Fruit fly (Drosophila melanogaster) whole organism, pupa: ENCODE data around the gene meso18E.

Experiments used
- CG10348 ChIP-seq: fragments of 200-800 bp; sonication (Bioruptor generic); IDR thresholded peaks from 2 replicates; pipeline ENCODE4 v1.3.6; 2022; ENCODE audit warnings: missing biosample characterization, missing genetic modification characterization
- CG12605 ChIP-seq: fragments of 200-800 bp; sonication (Bioruptor generic); IDR thresholded peaks from 2 replicates; pipeline ENCODE4 v1.3.6; 2022; ENCODE audit warnings: missing biosample characterization, missing genetic modification characterization
- CG13204 ChIP-seq: fragments of 200-800 bp; sonication (Bioruptor generic); optimal IDR thresholded peaks from 2 replicates; lab custom pipeline; 2018; ENCODE audit warnings: missing biosample characterization, mild to moderate bottlenecking, missing genetic modification characterization, moderate library complexity
- CG14655 ChIP-seq: fragments of 200-800 bp; sonication (Bioruptor generic); optimal IDR thresholded peaks from 3 replicates; lab custom pipeline; 2017; ENCODE audit warnings: mild to moderate bottlenecking, missing biosample characterization, missing genetic modification reagents, missing genetic modification characterization
- CG15710 ChIP-seq: fragments of 200-800 bp; sonication (Bioruptor generic); optimal IDR thresholded peaks from 2 replicates; lab custom pipeline; 2018; ENCODE audit warnings: missing biosample characterization, mild to moderate bottlenecking, missing genetic modification characterization, moderate library complexity
- CG17806 ChIP-seq: fragments of 200-800 bp; sonication (Bioruptor generic); optimal IDR thresholded peaks from 2 replicates; lab custom pipeline; 2018; ENCODE audit warnings: missing biosample characterization, mild to moderate bottlenecking, missing genetic modification characterization, moderate library complexity
- CG32121 ChIP-seq: fragments of 200-800 bp; sonication (Bioruptor generic); IDR thresholded peaks from 2 replicates; pipeline ENCODE4 v1.3.6; 2022; ENCODE audit warnings: missing biosample characterization, missing genetic modification characterization
- CG34367 ChIP-seq: fragments of 200-800 bp; sonication (Bioruptor generic); optimal IDR thresholded peaks from 2 replicates; lab custom pipeline; 2018; ENCODE audit warnings: missing biosample characterization, mild to moderate bottlenecking, missing genetic modification characterization
- CG4496 ChIP-seq: fragments of 200-800 bp; sonication (Bioruptor generic); IDR thresholded peaks from 3 replicates; pipeline ENCODE4 v1.3.6; 2022; ENCODE audit warnings: missing biosample characterization, missing genetic modification characterization
- CG8159 ChIP-seq: fragments of 200-800 bp; sonication (Bioruptor generic); optimal IDR thresholded peaks from 3 replicates; lab custom pipeline; 2018; ENCODE audit warnings: missing biosample characterization, mild to moderate bottlenecking, missing genetic modification characterization, moderate library complexity
- CG8301 ChIP-seq: fragments of 200-800 bp; sonication (Bioruptor generic); optimal IDR thresholded peaks from 2 replicates; lab custom pipeline; 2018; ENCODE audit warnings: missing biosample characterization, mild to moderate bottlenecking, missing genetic modification characterization
- CG9948 ChIP-seq: fragments of 200-800 bp; sonication (Bioruptor generic); optimal IDR thresholded peaks from 2 replicates; lab custom pipeline; 2018; ENCODE audit warnings: missing biosample characterization, mild to moderate bottlenecking, missing genetic modification characterization, moderate library complexity
- D1 ChIP-seq: fragments of 200-800 bp; sonication (Bioruptor generic); optimal IDR thresholded peaks from 2 replicates; lab custom pipeline; 2018; ENCODE audit warnings: missing biosample characterization, mild to moderate bottlenecking, missing genetic modification characterization, moderate library complexity
- EcR ChIP-seq: fragments of 200-800 bp; sonication (Bioruptor generic); optimal IDR thresholded peaks from 3 replicates; lab custom pipeline; 2019; ENCODE audit warnings: missing biosample characterization, missing genetic modification characterization, mild to moderate bottlenecking, moderate library complexity, missing genetic modification reagents
- Ets98B ChIP-seq: fragments of 200-800 bp; sonication (Bioruptor generic); IDR thresholded peaks from 2 replicates; pipeline ENCODE4 v1.3.6; 2022; ENCODE audit warnings: missing biosample characterization, missing genetic modification characterization
- Pif1A ChIP-seq: fragments of 200-800 bp; sonication (Bioruptor generic); optimal IDR thresholded peaks from 3 replicates; lab custom pipeline; 2016; ENCODE audit warnings: missing biosample characterization, missing genetic modification characterization
- Pif1B ChIP-seq: fragments of 200-800 bp; sonication (Bioruptor generic); optimal IDR thresholded peaks from 3 replicates; lab custom pipeline; 2016; ENCODE audit warnings: missing biosample characterization, missing genetic modification characterization
- Snoo ChIP-seq: fragments of 200-800 bp; sonication (Bioruptor generic); optimal IDR thresholded peaks from 3 replicates; lab custom pipeline; 2017; ENCODE audit warnings: missing biosample characterization, mild to moderate bottlenecking, missing genetic modification characterization, inconsistent platforms
- fd96Ca ChIP-seq: fragments of 200-800 bp; sonication (Bioruptor generic); IDR thresholded peaks from 3 replicates; pipeline ENCODE4 v1.3.6; 2022; ENCODE audit warnings: missing biosample characterization, missing genetic modification characterization
- gl ChIP-seq: fragments of 200-800 bp; sonication (Bioruptor generic); optimal IDR thresholded peaks from 2 replicates; lab custom pipeline; 2018; ENCODE audit warnings: missing biosample characterization, mild to moderate bottlenecking, missing genetic modification characterization
- rn ChIP-seq: fragments of 200-800 bp; sonication (Bioruptor generic); IDR thresholded peaks from 2 replicates; pipeline ENCODE4 v1.3.6; 2022; ENCODE audit warnings: missing biosample characterization, missing genetic modification characterization

Gene meso18E

DNA sequence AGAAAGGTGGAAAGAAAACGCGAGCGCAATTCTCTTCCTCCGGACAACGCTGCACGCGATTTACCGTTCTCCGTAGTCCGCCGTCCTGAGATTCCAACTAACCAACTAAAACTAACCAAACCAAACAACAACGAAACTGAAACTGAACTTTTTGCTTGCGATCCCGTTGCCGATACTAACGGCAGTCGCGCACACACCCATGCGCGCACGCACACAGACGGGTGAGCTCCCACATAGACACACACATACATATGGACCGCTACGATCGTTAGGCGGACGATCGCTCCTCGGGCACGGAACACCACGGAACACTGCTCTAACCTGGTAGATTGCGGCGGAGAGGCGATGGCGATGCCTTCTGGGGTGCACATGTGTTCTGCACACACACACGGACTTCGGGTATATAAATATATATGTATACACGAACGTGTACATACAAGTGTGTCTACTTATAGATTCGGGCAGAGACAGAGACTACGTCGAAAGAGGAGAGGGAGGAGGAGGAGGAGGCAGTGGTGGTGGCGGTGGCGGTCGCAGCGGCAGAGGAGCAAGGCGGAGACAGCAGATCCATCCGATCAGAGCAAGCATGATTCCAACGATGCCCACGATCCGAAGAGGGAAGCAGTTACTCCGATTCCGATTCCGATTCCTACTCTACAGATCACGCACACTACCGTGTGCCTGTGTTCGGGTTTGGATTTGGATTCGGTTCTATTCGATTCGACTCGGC is at the start of gene meso18E:
meso18E (minus strand) TSS at position 148 of the 730 bp plus-strand sequence.
- peak; percentile 15 for TF ChIP-seq CG13204
- no peak for TF ChIP-seq CG8159 (tag; lab: Kevin White, UChicago)
- peak; percentile 47; the same call in 1 of the 2 replicates for TF ChIP-seq CG32121 (GFP tag; lab: Robert Waterston, UW)

DNA sequence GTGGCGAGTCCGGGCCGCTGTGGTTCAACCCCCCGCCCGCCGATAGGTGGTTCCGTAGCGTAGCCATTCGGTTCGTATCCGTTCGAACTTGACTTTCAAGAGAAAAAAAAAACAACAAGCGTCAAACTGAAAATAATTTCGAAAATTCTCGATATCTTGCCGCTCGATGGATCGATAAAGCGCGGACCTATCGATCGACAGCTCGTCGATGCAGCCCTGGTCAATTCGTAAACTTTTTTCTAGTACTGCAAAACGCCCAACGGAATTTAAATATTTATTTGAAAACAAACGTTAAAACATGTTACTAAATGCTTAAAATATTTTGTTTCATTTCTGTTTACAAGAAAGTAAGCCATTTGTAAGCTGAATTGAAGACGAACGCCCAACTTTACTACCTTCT is 49.3 kb upstream of the meso18E start:
- TF ChIP-seq fd96Ca: no peak
- no peak for TF ChIP-seq CG13204
- no peak for TF ChIP-seq EcR

DNA sequence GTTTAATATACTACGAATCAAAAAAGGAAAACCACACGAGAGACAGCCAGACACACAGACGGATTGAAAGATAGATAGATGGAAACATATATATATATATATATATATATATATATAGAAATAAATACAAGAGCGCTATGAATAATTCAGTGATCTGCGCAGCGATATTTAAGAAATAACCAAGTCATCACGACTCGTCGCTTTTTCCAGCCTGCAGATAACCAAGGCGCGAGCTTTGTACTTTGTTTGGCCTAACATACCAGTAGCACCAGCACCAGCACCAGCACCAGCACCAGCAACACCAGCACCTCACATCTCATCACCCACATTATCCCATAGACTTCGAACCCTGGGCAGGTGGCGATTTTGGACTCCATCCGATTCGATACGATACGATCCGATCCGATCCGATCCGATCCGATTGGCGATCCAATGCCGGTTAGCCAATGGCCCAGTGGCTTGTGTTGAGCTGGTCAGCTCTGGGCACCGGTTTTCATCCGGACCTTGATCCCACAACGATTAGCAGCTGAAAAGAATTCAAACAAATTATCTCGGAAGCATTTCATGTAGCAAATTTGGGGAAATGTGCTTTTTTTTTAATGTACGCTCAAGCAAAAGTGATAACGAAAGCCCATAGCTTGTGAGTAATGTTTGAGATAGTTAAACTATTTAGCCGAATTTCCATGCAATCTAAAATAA is 42.0 kb upstream of the meso18E start:
- TF ChIP-seq CG4496 (GFP tag; lab: Robert Waterston, UW) (0 out of 3 replicates have a peak, but pooled peaks have one; percentile 22), EcR (no peak)

DNA sequence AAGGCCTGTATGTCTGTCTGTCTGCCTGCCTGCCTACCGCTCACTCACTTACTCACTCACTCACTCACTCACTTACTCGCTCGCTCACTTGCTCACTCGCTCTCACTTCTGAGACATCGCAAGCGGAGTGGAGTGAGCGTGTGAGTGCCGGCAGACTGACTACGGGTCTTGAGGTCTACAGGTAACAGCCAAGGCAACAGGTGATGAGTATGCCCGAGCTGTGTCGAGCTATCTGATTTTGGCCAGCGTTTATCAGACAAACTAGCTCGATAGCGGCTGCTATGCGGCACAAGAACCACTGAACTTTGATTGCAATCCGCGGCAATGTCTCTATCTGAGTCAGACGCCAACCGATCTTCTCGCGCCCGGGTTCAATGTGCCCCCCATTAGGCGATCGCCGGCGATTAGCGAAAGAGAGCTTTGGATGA is 41.3 kb upstream of the meso18E start:
- TF ChIP-seq CG10348 (GFP tag; lab: Robert Waterston, UW): no peak
- TF ChIP-seq CG12605 (GFP tag; lab: Robert Waterston, UW): no peak
- peak; percentile 83 for TF ChIP-seq EcR
- TF ChIP-seq Pif1B (GFP tag; lab: Kevin White, UChicago): no peak
- TF ChIP-seq rn (GFP tag; lab: Robert Waterston, UW): no peak
- TF ChIP-seq CG13204: peak; percentile 35
- no peak for TF ChIP-seq CG8159 (tag; lab: Kevin White, UChicago)
- no peak for TF ChIP-seq Snoo
- no peak for TF ChIP-seq D1 (tag; lab: Kevin White, UChicago)
- no peak for TF ChIP-seq CG32121 (GFP tag; lab: Robert Waterston, UW)
- no peak for TF ChIP-seq gl
- no peak for TF ChIP-seq CG15710 (tag; lab: Kevin White, UChicago)
- no peak for TF ChIP-seq Pif1A (GFP tag; lab: Kevin White, UChicago)

DNA sequence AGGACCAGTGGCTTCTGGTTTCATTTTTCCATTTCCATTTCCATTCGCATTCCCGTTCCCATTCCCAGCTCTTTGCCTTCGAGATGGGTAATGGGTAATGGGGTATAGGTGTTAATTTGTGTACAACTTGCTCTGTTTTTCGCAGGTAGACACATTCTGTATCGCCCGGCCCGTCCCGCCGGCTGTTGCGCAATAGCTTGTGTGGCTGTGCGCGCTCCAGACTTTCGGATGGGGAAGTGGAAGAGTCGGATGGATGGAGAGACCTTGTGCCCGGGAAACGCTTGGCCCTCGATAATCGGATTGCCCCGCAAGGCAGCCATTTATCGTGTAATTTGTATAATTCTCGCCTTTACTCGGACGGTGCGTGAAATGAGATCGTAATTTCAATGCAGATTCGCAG is 40.9 kb upstream of the meso18E start:
- no peak for TF ChIP-seq CG9948 (tag; lab: Kevin White, UChicago)
- TF ChIP-seq CG8301 (tag; lab: Kevin White, UChicago): no peak
- TF ChIP-seq rn (GFP tag; lab: Robert Waterston, UW): no peak
- no peak for TF ChIP-seq CG8159 (tag; lab: Kevin White, UChicago)
- TF ChIP-seq CG17806 (tag; lab: Kevin White, UChicago): no peak
- no peak for TF ChIP-seq CG12605 (GFP tag; lab: Robert Waterston, UW)
- no peak for TF ChIP-seq EcR
- TF ChIP-seq fd96Ca: no peak
- TF ChIP-seq CG10348 (GFP tag; lab: Robert Waterston, UW): no peak
- no peak for TF ChIP-seq CG4496 (GFP tag; lab: Robert Waterston, UW)
- no peak for TF ChIP-seq Snoo

DNA sequence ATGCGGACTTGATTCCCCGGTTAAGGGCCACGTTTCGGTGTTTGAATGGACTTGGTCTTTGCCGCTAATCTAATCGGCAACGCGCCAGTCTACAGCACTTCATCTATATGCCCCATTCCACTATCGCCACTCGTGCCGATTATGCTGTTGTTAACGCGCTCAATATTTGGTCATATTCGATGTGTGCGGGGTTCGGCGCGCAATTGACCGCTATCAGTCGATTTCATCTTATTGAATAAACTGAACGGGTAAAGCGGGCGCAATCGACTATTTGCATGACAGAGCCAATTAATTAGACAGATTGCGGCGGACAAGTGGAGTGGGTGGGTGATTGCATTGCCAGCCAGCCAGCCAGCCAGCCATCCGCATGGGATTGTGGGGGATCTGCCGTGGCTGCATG is 39.5 kb upstream of the meso18E start:
- TF ChIP-seq gl: no peak
- TF ChIP-seq rn (GFP tag; lab: Robert Waterston, UW): no peak
- no peak for TF ChIP-seq CG14655 (GFP tag; lab: Kevin White, UChicago)

DNA sequence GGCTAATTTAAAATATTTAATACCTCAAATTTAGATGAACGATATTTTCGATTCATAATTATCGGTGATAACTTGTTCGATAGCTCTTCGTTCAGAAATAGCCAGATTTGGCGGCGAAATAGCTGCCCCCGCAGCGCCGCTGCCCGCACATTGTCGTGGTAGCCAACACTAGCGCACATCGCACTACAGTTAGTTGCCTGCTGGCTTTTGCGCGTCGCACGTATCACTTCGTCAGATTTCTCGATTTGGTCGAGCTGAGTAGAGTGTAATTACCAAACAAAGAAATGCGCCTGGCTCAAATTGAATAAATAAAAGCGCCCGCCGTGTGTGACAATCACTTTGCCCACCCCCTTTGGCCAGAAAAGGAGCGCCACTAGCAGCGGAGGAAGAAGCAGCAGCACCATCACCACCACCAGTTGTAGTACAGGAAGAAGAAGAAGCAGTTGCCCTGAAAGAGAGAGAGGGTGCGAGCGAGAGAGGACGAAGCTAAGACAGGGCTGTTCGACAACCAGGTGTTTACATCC is 37.8 kb upstream of the meso18E start, which contains the start of gene Abcd3:
Abcd3 (plus strand) TSS at position 145 of the 524 bp plus-strand sequence.
- TF ChIP-seq CG15710 (tag; lab: Kevin White, UChicago): peak; percentile 9
- TF ChIP-seq CG4496 (GFP tag; lab: Robert Waterston, UW): no peak; the same call in 2 of the 3 replicates
- TF ChIP-seq fd96Ca: no peak; the same call in 2 of the 3 replicates
- TF ChIP-seq Ets98B (GFP tag; lab: Robert Waterston, UW): peak; percentile 8; the same call in 1 of the 2 replicates
- no peak for TF ChIP-seq CG12605 (GFP tag; lab: Robert Waterston, UW)
- peak; percentile 46 for TF ChIP-seq CG8159 (tag; lab: Kevin White, UChicago)
- TF ChIP-seq rn (GFP tag; lab: Robert Waterston, UW): no peak
- no peak for TF ChIP-seq CG8301 (tag; lab: Kevin White, UChicago)
- TF ChIP-seq Snoo: peak; percentile 7
- peak; percentile 13 for TF ChIP-seq CG13204
- no peak for TF ChIP-seq CG34367
- no peak; the same call in 1 of the 2 replicates for TF ChIP-seq CG32121 (GFP tag; lab: Robert Waterston, UW)
- TF ChIP-seq D1 (tag; lab: Kevin White, UChicago): no peak
- TF ChIP-seq EcR: peak; percentile 72
- TF ChIP-seq CG9948 (tag; lab: Kevin White, UChicago): no peak
- TF ChIP-seq Pif1A (GFP tag; lab: Kevin White, UChicago): no peak
